Fruit fly (Drosophila melanogaster) whole organism, pupa: ENCODE measurements around the gene Sps2.

ENCODE experiments used
- CG34367 ChIP-seq: fragments of 200-800 bp; sonication (Bioruptor generic); optimal IDR thresholded peaks from 2 replicates; lab custom pipeline; 2018; ENCODE audit warnings: missing biosample characterization, mild to moderate bottlenecking, missing genetic modification characterization
- Ets98B ChIP-seq: fragments of 200-800 bp; sonication (Bioruptor generic); IDR thresholded peaks from 2 replicates; pipeline ENCODE4 v1.3.6; 2022; ENCODE audit warnings: missing biosample characterization, missing genetic modification characterization

dm6 chr2L:10386208-10386805 is 43.9 kb downstream of the Sps2 start, which contains the start of the genes Cdk1 and mRpS7:
- peak; percentile 43 for TF ChIP-seq CG34367 (tag; lab: Kevin White, UChicago)
- peak; percentile 46 for TF ChIP-seq Ets98B (GFP tag; lab: Robert Waterston, UW)
